Fruit fly (Drosophila melanogaster) whole organism, embryonic: ENCODE results near the gene LysS.

Source experiments
- Atf-2 ChIP-seq: fragments of 200-800 bp; sonication (Bioruptor generic); optimal IDR thresholded peaks from 2 replicates; lab custom pipeline; 2016; ENCODE audit warnings: missing biosample characterization, missing genetic modification characterization
- BEAF-32 ChIP-seq: fragments of 200-800 bp; sonication (Bioruptor generic); optimal IDR thresholded peaks from 3 replicates; lab custom pipeline; 2017; ENCODE audit warnings: missing biosample characterization, missing genetic modification characterization, mild to moderate bottlenecking, moderate library complexity, missing genetic modification reagents
- Bteb2 ChIP-seq: fragments of 200-800 bp; sonication (Bioruptor generic); optimal IDR thresholded peaks from 2 replicates; lab custom pipeline; 2016; ENCODE audit warnings: missing biosample characterization, missing genetic modification characterization
- CG11247 ChIP-seq: fragments of 200-800 bp; sonication (Bioruptor generic); IDR thresholded peaks from 2 replicates; pipeline ENCODE4 v1.3.6; 2022; ENCODE audit warnings: missing biosample characterization, missing genetic modification characterization
- CG1647 ChIP-seq: fragments of 200-800 bp; sonication (Bioruptor generic); optimal IDR thresholded peaks from 3 replicates; lab custom pipeline; 2016; ENCODE audit warnings: missing biosample characterization, missing genetic modification characterization
- CG17328 ChIP-seq: fragments of 200-800 bp; sonication (Bioruptor generic); IDR thresholded peaks from 2 replicates; pipeline ENCODE4 v1.3.6; 2022; ENCODE audit warnings: missing biosample characterization, missing genetic modification characterization
- CG17385 ChIP-seq: fragments of 200-800 bp; sonication (Bioruptor generic); optimal IDR thresholded peaks from 3 replicates; lab custom pipeline; 2018; ENCODE audit warnings: missing biosample characterization, mild to moderate bottlenecking, missing genetic modification characterization
- CG18476 ChIP-seq: fragments of 200-800 bp; sonication (Bioruptor generic); optimal IDR thresholded peaks from 2 replicates; lab custom pipeline; 2016; ENCODE audit warnings: missing biosample characterization, mild to moderate bottlenecking, missing genetic modification characterization
- CG18619 ChIP-seq: fragments of 200-800 bp; sonication (Bioruptor generic); optimal IDR thresholded peaks from 3 replicates; lab custom pipeline; 2017; ENCODE audit warnings: missing biosample characterization, mild to moderate bottlenecking, missing genetic modification characterization
- CG31388 ChIP-seq: fragments of 200-800 bp; sonication (Bioruptor generic); optimal IDR thresholded peaks from 2 replicates; lab custom pipeline; 2016; ENCODE audit warnings: missing biosample characterization, missing genetic modification characterization
- CG32532 ChIP-seq: fragments of 200-800 bp; sonication (Bioruptor generic); IDR thresholded peaks from 2 replicates; pipeline ENCODE4 v1.3.6; 2022; ENCODE audit warnings: missing biosample characterization, missing genetic modification characterization
- CG32767 ChIP-seq: fragments of 200-800 bp; sonication (Bioruptor generic); IDR thresholded peaks from 2 replicates; pipeline ENCODE4 v1.3.6; 2022; ENCODE audit warnings: missing biosample characterization, missing genetic modification characterization
- CG32772 ChIP-seq: fragments of 200-800 bp; sonication (Bioruptor generic); IDR thresholded peaks from 2 replicates; pipeline ENCODE4 v1.3.6; 2022; ENCODE audit warnings: missing biosample characterization, missing genetic modification characterization
- CG4707 ChIP-seq: fragments of 200-800 bp; sonication (Bioruptor generic); optimal IDR thresholded peaks from 2 replicates; lab custom pipeline; 2018; ENCODE audit warnings: missing biosample characterization, mild to moderate bottlenecking, missing genetic modification characterization, moderate library complexity
- CG4820 ChIP-seq: fragments of 200-800 bp; sonication (Bioruptor generic); optimal IDR thresholded peaks from 3 replicates; lab custom pipeline; 2016; ENCODE audit warnings: missing biosample characterization, missing genetic modification characterization
- CG4854 ChIP-seq: fragments of 200-800 bp; sonication (Bioruptor generic); optimal IDR thresholded peaks from 2 replicates; lab custom pipeline; 2016; ENCODE audit warnings: missing biosample characterization, missing genetic modification characterization, inconsistent platforms
- CG5180 ChIP-seq: fragments of 200-800 bp; sonication (Bioruptor generic); optimal IDR thresholded peaks from 3 replicates; lab custom pipeline; 2017; ENCODE audit warnings: missing biosample characterization, missing genetic modification characterization, mild to moderate bottlenecking, moderate library complexity, missing genetic modification reagents
- CG6254 ChIP-seq: fragments of 200-800 bp; sonication (Bioruptor generic); optimal IDR thresholded peaks from 3 replicates; lab custom pipeline; 2017; ENCODE audit warnings: mild to moderate bottlenecking, missing biosample characterization, missing genetic modification reagents, missing genetic modification characterization
- CG6654 ChIP-seq: fragments of 200-800 bp; sonication (Bioruptor generic); optimal IDR thresholded peaks from 2 replicates; lab custom pipeline; 2017; ENCODE audit warnings: missing biosample characterization, mild to moderate bottlenecking, missing genetic modification characterization
- CG7556 ChIP-seq: fragments of 200-800 bp; sonication (Bioruptor generic); optimal IDR thresholded peaks from 2 replicates; lab custom pipeline; 2017; ENCODE audit warnings: missing biosample characterization, mild to moderate bottlenecking, missing genetic modification characterization
- Chrac-16 ChIP-seq: fragments of 200-800 bp; sonication (Bioruptor generic); optimal IDR thresholded peaks from 3 replicates; lab custom pipeline; 2016; ENCODE audit warnings: missing biosample characterization, missing genetic modification characterization
- D19A ChIP-seq: fragments of 200-800 bp; optimal IDR thresholded peaks from 3 replicates; lab custom pipeline; 2019; ENCODE audit warnings: missing biosample characterization, mild to moderate bottlenecking, missing genetic modification characterization, moderate library complexity
- Dad ChIP-seq: fragments of 200-800 bp; sonication (Bioruptor generic); optimal IDR thresholded peaks from 3 replicates; lab custom pipeline; 2016; ENCODE audit warnings: missing biosample characterization, missing genetic modification characterization
- Dref ChIP-seq: fragments of 200-800 bp; sonication (Bioruptor generic); IDR thresholded peaks from 2 replicates; pipeline ENCODE4 v1.3.6; 2022; ENCODE audit warnings: missing biosample characterization, missing genetic modification characterization
- Ets65A ChIP-seq: fragments of 200-800 bp; sonication (Bioruptor generic); peaks from one replicate; lab custom pipeline; 2016; ENCODE audit warnings: missing biosample characterization, missing genetic modification characterization
- H2.0 ChIP-seq: fragments of 200-800 bp; sonication (Bioruptor generic); IDR thresholded peaks from 2 replicates; pipeline ENCODE4 v1.3.6; 2022; ENCODE audit warnings: missing biosample characterization, missing genetic modification characterization
- Nf-YC ChIP-seq: fragments of 200-800 bp; optimal IDR thresholded peaks from 3 replicates; lab custom pipeline; 2019; ENCODE audit warnings: missing biosample characterization, mild to moderate bottlenecking, missing genetic modification characterization, moderate library complexity
- NfI ChIP-seq: fragments of 200-800 bp; sonication (Bioruptor generic); optimal IDR thresholded peaks from 3 replicates; lab custom pipeline; 2018; ENCODE audit warnings: missing biosample characterization, mild to moderate bottlenecking, missing genetic modification characterization, moderate library complexity
- Optix ChIP-seq: fragments of 200-800 bp; sonication (Bioruptor generic); IDR thresholded peaks from 3 replicates; pipeline ENCODE4 v1.3.6; 2022; ENCODE audit warnings: missing biosample characterization, missing genetic modification characterization
- Sry-δ ChIP-seq: fragments of 200-800 bp; sonication (Bioruptor generic); optimal IDR thresholded peaks from 2 replicates; lab custom pipeline; 2016; ENCODE audit warnings: missing biosample characterization, missing genetic modification characterization
- Tbp ChIP-seq: fragments of >200 bp; optimal IDR thresholded peaks from 2 replicates; lab custom pipeline; 2018; ENCODE audit warnings: missing biosample characterization, missing genetic modification characterization
- br ChIP-seq: fragments of >200 bp; optimal IDR thresholded peaks from 2 replicates; lab custom pipeline; 2017
- cato ChIP-seq: fragments of 200-800 bp; sonication (Bioruptor generic); optimal IDR thresholded peaks from 2 replicates; lab custom pipeline; 2016; ENCODE audit warnings: missing biosample characterization, missing genetic modification characterization, borderline replicate concordance
- esg ChIP-seq: fragments of 200-800 bp; sonication (Bioruptor generic); conservative IDR thresholded peaks from 2 replicates; pipeline ENCODE4 v1.3.6; 2022; ENCODE audit warnings: missing biosample characterization, missing genetic modification characterization
- gcm ChIP-seq: fragments of 200-800 bp; sonication (Bioruptor generic); optimal IDR thresholded peaks from 2 replicates; lab custom pipeline; 2019; ENCODE audit warnings: missing biosample characterization, mild to moderate bottlenecking, missing genetic modification characterization, moderate library complexity
- hb ChIP-seq: fragments of 200-800 bp; sonication (Bioruptor generic); IDR thresholded peaks from 3 replicates; pipeline ENCODE4 v1.3.6; 2022; ENCODE audit warnings: missing biosample characterization, missing genetic modification characterization; ENCODE audit not compliant: partially characterized antibody
- jing ChIP-seq: fragments of 200-800 bp; sonication (Bioruptor generic); optimal IDR thresholded peaks from 2 replicates; lab custom pipeline; 2018; ENCODE audit warnings: missing biosample characterization, mild to moderate bottlenecking, missing genetic modification characterization
- ken ChIP-seq: fragments of 200-800 bp; sonication (Bioruptor generic); IDR thresholded peaks from 3 replicates; pipeline ENCODE4 v1.3.6; 2022; ENCODE audit warnings: missing biosample characterization, missing genetic modification characterization
- knrl ChIP-seq: fragments of 200-800 bp; sonication (Bioruptor generic); IDR thresholded peaks from 3 replicates; pipeline ENCODE4 v1.3.6; 2022; ENCODE audit warnings: missing biosample characterization, missing genetic modification characterization; ENCODE audit not compliant: partially characterized antibody
- lmd ChIP-seq: fragments of 200-800 bp; sonication (Bioruptor generic); IDR thresholded peaks from 2 replicates; pipeline ENCODE4 v1.3.6; 2022; ENCODE audit warnings: missing biosample characterization, missing genetic modification characterization
- mld ChIP-seq: fragments of 200-800 bp; sonication (Bioruptor generic); IDR thresholded peaks from 3 replicates; pipeline ENCODE4 v1.3.6; 2022; ENCODE audit warnings: missing biosample characterization, missing genetic modification characterization; ENCODE audit not compliant: partially characterized antibody
- onecut ChIP-seq: fragments of 200-800 bp; sonication (Bioruptor generic); IDR thresholded peaks from 2 replicates; pipeline ENCODE4 v1.3.6; 2022; ENCODE audit warnings: missing biosample characterization, missing genetic modification characterization
- peb ChIP-seq: fragments of 200-800 bp; sonication (Bioruptor generic); IDR thresholded peaks from 2 replicates; pipeline ENCODE4 v1.3.6; 2022; ENCODE audit warnings: missing biosample characterization, missing genetic modification characterization
- pho ChIP-seq: fragments of 200-800 bp; sonication (Bioruptor generic); optimal IDR thresholded peaks from 2 replicates; lab custom pipeline; 2016; ENCODE audit warnings: missing biosample characterization, missing genetic modification characterization
- psq ChIP-seq: fragments of 200-800 bp; sonication (Bioruptor generic); optimal IDR thresholded peaks from 2 replicates; lab custom pipeline; 2017; ENCODE audit warnings: missing biosample characterization, missing genetic modification characterization
- pum ChIP-seq: fragments of 200-800 bp; sonication (Bioruptor generic); optimal IDR thresholded peaks from 2 replicates; lab custom pipeline; 2016; ENCODE audit warnings: missing biosample characterization, missing genetic modification characterization
- schlank ChIP-seq: fragments of 200-800 bp; sonication (Bioruptor generic); optimal IDR thresholded peaks from 2 replicates; lab custom pipeline; 2018; ENCODE audit warnings: missing biosample characterization, mild to moderate bottlenecking, missing genetic modification characterization
- sima ChIP-seq: fragments of 200-800 bp; sonication (Bioruptor generic); optimal IDR thresholded peaks from 2 replicates; lab custom pipeline; 2016; ENCODE audit warnings: missing biosample characterization, missing genetic modification characterization
- stc ChIP-seq: fragments of 200-800 bp; sonication (Bioruptor generic); IDR thresholded peaks from 2 replicates; pipeline ENCODE4 v1.3.6; 2022; ENCODE audit warnings: missing biosample characterization, missing genetic modification characterization
- wdn ChIP-seq: fragments of 200-800 bp; sonication (Bioruptor generic); IDR thresholded peaks from 2 replicates; pipeline ENCODE4 v1.3.6; 2022; ENCODE audit warnings: missing biosample characterization, missing genetic modification characterization
- wek ChIP-seq: fragments of 200-800 bp; sonication (Bioruptor generic); optimal IDR thresholded peaks from 3 replicates; lab custom pipeline; 2018; ENCODE audit warnings: missing biosample characterization, mild to moderate bottlenecking, missing genetic modification characterization, moderate library complexity

LysS gene

DNA sequence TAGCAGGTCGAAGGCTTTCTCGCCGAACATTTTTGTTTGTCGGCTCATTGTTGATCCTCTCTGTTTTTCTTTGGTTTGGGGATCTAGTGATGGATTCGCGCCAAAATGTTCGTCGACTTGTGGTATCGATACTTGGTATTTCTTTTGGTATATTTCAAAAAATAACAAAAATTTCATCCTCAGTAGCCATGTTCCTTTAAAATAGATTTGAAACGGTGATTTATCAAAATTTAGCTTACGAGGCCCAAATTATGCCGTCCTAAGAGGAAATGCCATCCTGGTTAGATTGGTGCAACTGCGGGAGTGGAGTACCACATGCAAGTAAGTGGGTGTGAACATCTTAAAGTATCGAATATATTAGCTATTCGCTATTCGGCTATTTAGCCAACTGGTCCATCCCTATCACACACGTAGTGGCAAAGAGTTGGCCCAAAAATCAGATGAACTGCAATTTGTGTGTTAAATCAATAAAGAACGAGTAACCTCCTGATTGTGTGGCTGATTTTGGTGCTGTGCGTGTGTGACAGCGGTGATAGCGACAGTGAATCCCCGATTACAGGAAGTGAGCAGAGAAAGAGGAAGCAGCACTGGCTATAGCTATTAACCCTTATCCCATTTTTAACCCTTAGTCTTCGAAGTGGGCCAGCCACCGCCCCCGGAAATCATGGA lies 20.2 kb downstream of the LysS start, which contains the start of the genes Psf1 and Sac1 (continued):
- TF ChIP-seq CG7556 (GFP tag; lab: Kevin White, UChicago) (no peak), H2.0 (GFP tag; lab: Robert Waterston, UW) (0 out of 2 replicates have a peak, but pooled peaks have one; percentile 24), wdn (GFP tag; lab: Robert Waterston, UW) (no peak), CG5180 (GFP tag; lab: Kevin White, UChicago) (no peak), Tbp (GFP tag; lab: Kevin White, UChicago) (no peak), CG17328 (GFP tag; lab: Robert Waterston, UW) (no peak), knrl (GFP tag; lab: Robert Waterston, UW) (peak; percentile 93), lmd (no peak; the same call in 1 of the 2 replicates), hb (GFP tag; lab: Robert Waterston, UW) (peak; percentile 74), onecut (peak; percentile 66), CG17385 (GFP tag; lab: Kevin White, UChicago) (peak; percentile 79), CG18619 (GFP tag; lab: Kevin White, UChicago) (no peak), peb (no peak), pum (GFP tag; lab: Kevin White, UChicago) (peak; percentile 58), NfI (GFP tag; lab: Kevin White, UChicago) (peak; percentile 53), CG1647 (GFP tag; lab: Kevin White, UChicago) (peak; percentile 47), schlank (no peak), CG4820 (GFP tag; lab: Kevin White, UChicago) (peak; percentile 36), Dad (peak; percentile 46), pho (GFP tag; lab: Kevin White, UChicago) (peak; percentile 57), stc (GFP tag; lab: Robert Waterston, UW) (no peak), Atf-2 (GFP tag; lab: Kevin White, UChicago) (peak; percentile 28), sima (no peak), Dref (GFP tag; lab: Robert Waterston, UW) (peak; percentile 57), Optix (GFP tag; lab: Robert Waterston, UW) (0 out of 3 replicates have a peak, but pooled peaks have one; percentile 11), Sry-δ (GFP tag; lab: Kevin White, UChicago) (peak; percentile 98), wek (GFP tag; lab: Kevin White, UChicago) (peak; percentile 32), CG4707 (no peak), ken (GFP tag; lab: Robert Waterston, UW) (no peak; the same call in 2 of the 3 replicates), esg (GFP tag; lab: Robert Waterston, UW) (peak; percentile 28; the same call in 1 of the 2 replicates), CG32767 (GFP tag; lab: Robert Waterston, UW) (no peak), CG6254 (GFP tag; lab: Kevin White, UChicago) (no peak), cato (GFP tag; lab: Kevin White, UChicago) (peak; percentile 14), CG6654 (no peak), CG31388 (GFP tag; lab: Kevin White, UChicago) (no peak), BEAF-32 (peak; percentile 97), jing (GFP tag; lab: Kevin White, UChicago) (no peak), Ets65A (peak; percentile 96), psq (GFP tag; lab: Kevin White, UChicago) (no peak), mld (peak; percentile 54; the same call in 1 of the 3 replicates), br (no peak), CG11247 (GFP tag; lab: Robert Waterston, UW) (no peak; the same call in 1 of the 2 replicates), Bteb2 (no peak), CG18476 (GFP tag; lab: Kevin White, UChicago) (no peak), CG4854 (GFP tag; lab: Kevin White, UChicago) (no peak), gcm (GFP tag; lab: Kevin White, UChicago) (no peak), Chrac-16 (GFP tag; lab: Kevin White, UChicago) (peak; percentile 51), CG32532 (GFP tag; lab: Robert Waterston, UW) (peak; percentile 59), Nf-YC (tag; lab: Kevin White, UChicago) (no peak), CG32772 (GFP tag; lab: Robert Waterston, UW) (no peak), D19A (tag; lab: Kevin White, UChicago) (no peak)
